Worm (Caenorhabditis elegans) whole organism, young adult: ENCODE data around the gene F56B6.6.

Experiments
- dpl-1 ChIP-seq: fragments of 150-350 bp; optimal IDR thresholded peaks from 2 replicates; lab custom pipeline; 2014; ENCODE audit warnings: missing biosample characterization, missing genetic modification reagents, missing genetic modification characterization
- gei-17 ChIP-seq: fragments of 200-800 bp; sonication (Bioruptor generic); optimal IDR thresholded peaks from 2 replicates; lab custom pipeline; 2018; ENCODE audit warnings: mild to moderate bottlenecking, missing genetic modification characterization, missing compliant biosample characterization
- hlh-12 ChIP-seq: sonication (generic microtip); optimal IDR thresholded peaks from 2 replicates; lab custom pipeline; 2016; ENCODE audit warnings: missing genetic modification characterization, missing compliant biosample characterization
- lin-35 ChIP-seq, 3 experiments: fragments of 150-350 bp in 2 of 3; sonication (generic microtip) in 1 of 3; optimal IDR thresholded peaks; 2 replicates each; lab custom pipeline; 2014 to 2018; ENCODE audit warnings: missing biosample characterization in 3 of 3, missing genetic modification characterization in 3 of 3, missing genetic modification reagents in 3 of 3
- lsy-27 ChIP-seq: sonication (generic microtip); optimal IDR thresholded peaks from 2 replicates; lab custom pipeline; 2017; ENCODE audit warnings: missing genetic modification characterization, mild to moderate bottlenecking, missing compliant biosample characterization, antibody characterized with exemption, missing genotype, borderline replicate concordance; ENCODE audit not compliant: insufficient read depth
- madf-10 ChIP-seq: sonication (generic microtip); optimal IDR thresholded peaks from 2 replicates; lab custom pipeline; 2016; ENCODE audit warnings: mild to moderate bottlenecking, missing genetic modification characterization, missing compliant biosample characterization
- madf-8 ChIP-seq: fragments of 200-800 bp; sonication (Bioruptor generic); conservative IDR thresholded peaks from 2 replicates; pipeline ENCODE4 v1.3.6; 2022; ENCODE audit warnings: missing genetic modification reagents, missing genetic modification characterization, missing compliant biosample characterization
- nhr-90 ChIP-seq: sonication (generic microtip); optimal IDR thresholded peaks from 2 replicates; lab custom pipeline; 2016; ENCODE audit warnings: missing genotype, mild to moderate bottlenecking, missing genetic modification characterization, missing compliant biosample characterization
- repo-1 ChIP-seq: sonication (generic microtip); optimal IDR thresholded peaks from 2 replicates; lab custom pipeline; 2017; ENCODE audit warnings: mild to moderate bottlenecking, missing genetic modification characterization, missing compliant biosample characterization
- sdz-38 ChIP-seq: sonication (generic microtip); optimal IDR thresholded peaks from 2 replicates; lab custom pipeline; 2016; ENCODE audit warnings: missing genotype, missing genetic modification characterization, missing compliant biosample characterization
- snpc-4 ChIP-seq, 5 experiments: fragments of 150-350 bp in 1 of 5; sonication (generic microtip) in 4 of 5; optimal IDR thresholded peaks; 2 replicates each; lab custom pipeline; 2014 to 2018; ENCODE audit warnings: missing genetic modification characterization in 5 of 5, missing biosample characterization in 3 of 5, antibody characterized with exemption in 2 of 5, mild to moderate bottlenecking in 2 of 5, missing compliant biosample characterization in 2 of 5, missing genotype in 2 of 5, moderate library complexity in 2 of 5, missing genetic modification reagents in 1 of 5
- tlf-1 ChIP-seq: fragments of 200-800 bp; sonication (Bioruptor generic); optimal IDR thresholded peaks from 2 replicates; lab custom pipeline; 2018; ENCODE audit warnings: mild to moderate bottlenecking, missing genetic modification characterization, missing compliant biosample characterization

DNA sequence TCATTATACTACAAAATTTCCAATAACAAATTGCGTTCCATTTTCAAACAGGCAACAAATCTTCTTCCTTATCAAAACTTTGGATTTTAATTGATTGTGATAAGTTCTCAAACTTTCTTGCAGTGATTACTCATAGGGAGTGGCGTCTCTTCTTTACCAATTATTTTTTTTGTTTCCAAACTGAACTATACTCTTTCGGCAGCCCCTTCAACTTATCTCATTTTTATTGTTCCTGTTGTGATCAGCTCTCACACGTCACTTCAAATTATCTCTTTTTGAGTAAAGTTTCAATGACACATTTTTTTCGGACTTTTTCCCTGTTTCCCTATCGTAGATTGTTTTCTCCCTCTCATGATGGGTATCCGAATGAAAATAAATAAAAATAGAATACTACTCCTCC is 40.4 kb downstream of the F56B6.6 start:
- no peak for TF ChIP-seq sdz-38 (tag; lab: Kevin White, UChicago)
- no peak for TF ChIP-seq repo-1 (tag; lab: Kevin White, UChicago)
- no peak for TF ChIP-seq hlh-12 (tag; lab: Kevin White, UChicago)
- no peak for TF ChIP-seq dpl-1 (GFP tag; lab: Kevin White, UChicago)
- no peak for TF ChIP-seq nhr-90
- no peak for TF ChIP-seq snpc-4 (GFP tag; optimal IDR thresholded peaks at IDR 0.05; lab: Kevin White, UChicago)
- no peak for TF ChIP-seq snpc-4 (tag; optimal IDR thresholded peaks at IDR 0.05; lab: Kevin White, UChicago)
- no peak for TF ChIP-seq madf-8
- TF ChIP-seq madf-10 (tag; lab: Kevin White, UChicago): no peak
- TF ChIP-seq lsy-27 (tag; lab: Kevin White, UChicago): no peak
- TF ChIP-seq gei-17 (GFP tag; lab: Kevin White, UChicago): no peak
- TF ChIP-seq tlf-1: no peak
- TF ChIP-seq lin-35 (GFP tag; optimal IDR thresholded peaks at IDR 0.05; lab: Kevin White, UChicago): no peak
